Fruit fly (Drosophila melanogaster): Measurements from ENCODE around the gene Dip-B.
A peak's percentile ranks its signal among the peaks of the same experiment; 100 is the strongest.

Dip-B gene

DNA sequence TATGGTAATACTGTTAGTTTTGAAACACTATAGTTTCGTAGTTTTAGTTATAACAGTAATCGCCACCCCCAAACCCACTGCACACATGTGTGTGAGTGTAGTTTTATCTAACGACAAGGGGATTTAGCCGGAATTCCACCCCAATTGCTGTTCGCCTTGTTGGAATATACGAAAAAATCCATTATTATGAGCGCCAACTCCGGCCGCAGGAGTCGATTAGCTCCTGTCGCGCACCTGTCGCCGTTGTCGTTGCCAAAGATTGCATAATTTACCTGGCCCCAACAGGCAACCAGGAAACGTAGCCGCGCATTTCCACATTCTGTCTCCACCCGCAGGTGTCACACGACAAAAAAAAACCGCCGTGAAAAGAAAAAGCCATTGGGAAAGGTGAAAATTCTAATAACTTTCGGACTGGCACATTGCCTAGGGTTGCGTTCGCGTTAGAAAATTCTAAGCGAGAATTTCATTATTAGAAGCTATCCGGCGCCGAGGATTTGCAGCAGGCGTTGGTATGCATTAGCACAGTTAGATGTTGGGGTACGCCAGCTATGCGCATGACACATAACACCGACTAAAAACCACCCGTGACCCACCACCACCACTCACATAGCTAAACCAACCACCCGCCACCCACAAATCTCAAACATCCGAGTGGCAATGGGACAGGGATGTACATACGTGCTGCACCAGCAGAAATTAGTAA is 21.2 kb downstream of the Dip-B start (continued):
- TF ChIP-seq onecut (GFP tag; IDR thresholded peaks at IDR 0.05) (0 out of 2 replicates have a peak, but pooled peaks have one; percentile 5), CG16863 (GFP tag; optimal IDR thresholded peaks at IDR 0.05) (no peak), caup (GFP tag; optimal IDR thresholded peaks at IDR 0.05; ENCODE audit: severe bottlenecking) (no peak), Doc3 (GFP tag; IDR thresholded peaks at IDR 0.05; ENCODE audit: partially characterized antibody) (no peak), sens (GFP tag) (peak; percentile 66), Xbp1 (GFP tag; optimal IDR thresholded peaks at IDR 0.05) (no peak), CG15269 (tag; optimal IDR thresholded peaks at IDR 0.05) (no peak), nmo (GFP tag; optimal IDR thresholded peaks at IDR 0.05) (no peak), ac (GFP tag; optimal IDR thresholded peaks at IDR 0.05) (no peak), ewg (GFP tag; optimal IDR thresholded peaks at IDR 0.05) (peak; percentile 73), sd (tag; optimal IDR thresholded peaks at IDR 0.05) (peak; percentile 97), CG31224 (GFP tag; IDR thresholded peaks at IDR 0.05) (peak; percentile 99), Ets65A (GFP tag) (peak; percentile 7), ATbp (GFP tag; optimal IDR thresholded peaks at IDR 0.05) (no peak), CG18619 (GFP tag; optimal IDR thresholded peaks at IDR 0.05) (no peak), cwo (GFP tag; optimal IDR thresholded peaks at IDR 0.05) (no peak), pzg (GFP tag; optimal IDR thresholded peaks at IDR 0.05) (no peak)

- no peak for TF ChIP-seq MBD-R2 (GFP tag; IDR thresholded peaks at IDR 0.05)
- no peak for TF ChIP-seq corto (GFP tag; optimal IDR thresholded peaks at IDR 0.05)
- no peak for TF ChIP-seq yki (optimal IDR thresholded peaks at IDR 0.05)
- no peak for TF ChIP-seq CG33557 (GFP tag; optimal IDR thresholded peaks at IDR 0.05)
- no peak for TF ChIP-seq E2f1 (GFP tag; IDR thresholded peaks at IDR 0.05)
- peak; percentile 76 for TF ChIP-seq CG2678 (tag; optimal IDR thresholded peaks at IDR 0.05)
- no peak for TF ChIP-seq cato (GFP tag; optimal IDR thresholded peaks at IDR 0.05; ENCODE audit: borderline replicate concordance)
- no peak for TF ChIP-seq tx (GFP tag; optimal IDR thresholded peaks at IDR 0.05)
- TF ChIP-seq bbx (GFP tag; IDR thresholded peaks at IDR 0.05; ENCODE audit: partially characterized antibody): no peak
- TF ChIP-seq dimm (GFP tag; IDR thresholded peaks at IDR 0.05): no peak
- no peak; the same call in 1 of the 2 replicates for TF ChIP-seq CG31441 (GFP tag; IDR thresholded peaks at IDR 0.05)
- no peak for TF ChIP-seq pnt (GFP tag; optimal IDR thresholded peaks at IDR 0.05)
- no peak for TF ChIP-seq toy (GFP tag; IDR thresholded peaks at IDR 0.05)
- peak; percentile 36 for TF ChIP-seq CG3281 (GFP tag; optimal IDR thresholded peaks at IDR 0.05)
- no peak for TF ChIP-seq Ets97D (GFP tag; optimal IDR thresholded peaks at IDR 0.05)
- no peak for TF ChIP-seq CG3163 (GFP tag; optimal IDR thresholded peaks at IDR 0.05)
- no peak for TF ChIP-seq gce (GFP tag; IDR thresholded peaks at IDR 0.05)
- TF ChIP-seq CG7271 (tag; optimal IDR thresholded peaks at IDR 0.05): no peak
- no peak for TF ChIP-seq Pdp1 (GFP tag; optimal IDR thresholded peaks at IDR 0.05)
- no peak for TF ChIP-seq croc (GFP tag; conservative IDR thresholded peaks at IDR 0.05)
- TF ChIP-seq kah (GFP tag; optimal IDR thresholded peaks at IDR 0.05): no peak
- no peak for TF ChIP-seq her (GFP tag; optimal IDR thresholded peaks at IDR 0.05)
- no peak for TF ChIP-seq stc (GFP tag; IDR thresholded peaks at IDR 0.05)
- no peak for TF ChIP-seq CG2875 (GFP tag; optimal IDR thresholded peaks at IDR 0.05)
- no peak for TF ChIP-seq lbe (GFP tag; optimal IDR thresholded peaks at IDR 0.05)
- no peak for TF ChIP-seq z (GFP tag; IDR thresholded peaks at IDR 0.05)
- no peak for TF ChIP-seq klu (GFP tag; IDR thresholded peaks at IDR 0.05)
- no peak for TF ChIP-seq CG4854 (GFP tag; optimal IDR thresholded peaks at IDR 0.05)
- peak; percentile 59 for TF ChIP-seq sens (GFP tag)
- TF ChIP-seq gem (tag; optimal IDR thresholded peaks at IDR 0.05): peak; percentile 67
- 0 out of 2 replicates have a peak, but pooled peaks have one; percentile 18 for TF ChIP-seq ara (GFP tag; IDR thresholded peaks at IDR 0.05)
- TF ChIP-seq HmgZ (tag; optimal IDR thresholded peaks at IDR 0.05): no peak
Observed at dm6 chr3R:13803892-13804710, 22.0 kb downstream of the Dip-B start.

Measured in whole organism, embryonic.